Fruit fly (Drosophila melanogaster) whole organism, prepupa: ENCODE measurements around the gene CG13965.
A peak's percentile ranks its signal among the peaks of the same experiment; 100 is the strongest.

Experiments used
- Blimp-1 ChIP-seq: fragments of 200-800 bp; sonication (Bioruptor generic); optimal IDR thresholded peaks from 3 replicates; lab custom pipeline; 2017; ENCODE audit warnings: missing biosample characterization, missing genetic modification characterization, mild to moderate bottlenecking, moderate library complexity, missing genetic modification reagents
- CG11902 ChIP-seq: fragments of 200-800 bp; sonication (Bioruptor generic); optimal IDR thresholded peaks from 3 replicates; lab custom pipeline; 2016; ENCODE audit warnings: missing biosample characterization, missing genetic modification characterization
- CG6792 ChIP-seq: fragments of 200-800 bp; sonication (Bioruptor generic); optimal IDR thresholded peaks from 3 replicates; lab custom pipeline; 2016; ENCODE audit warnings: missing biosample characterization, missing genetic modification characterization
- CG6808 ChIP-seq: fragments of 200-800 bp; sonication (Bioruptor generic); optimal IDR thresholded peaks from 3 replicates; lab custom pipeline; 2017; ENCODE audit warnings: missing biosample characterization, missing genetic modification characterization, mild to moderate bottlenecking, moderate library complexity, missing genetic modification reagents
- CG9139 ChIP-seq: fragments of 200-800 bp; sonication (Bioruptor generic); optimal IDR thresholded peaks from 3 replicates; lab custom pipeline; 2017; ENCODE audit warnings: missing biosample characterization, mild to moderate bottlenecking, missing genetic modification characterization
- Gug ChIP-seq: fragments of 200-800 bp; sonication (Bioruptor generic); IDR thresholded peaks from 2 replicates; pipeline ENCODE4 v1.3.6; 2022; ENCODE audit warnings: missing biosample characterization, missing genetic modification characterization
- Smox ChIP-seq: fragments of 200-800 bp; sonication (Bioruptor generic); optimal IDR thresholded peaks from 3 replicates; lab custom pipeline; 2016; ENCODE audit warnings: missing biosample characterization, missing genetic modification characterization
- svp ChIP-seq: fragments of 200-800 bp; sonication (Bioruptor generic); peaks from one replicate; lab custom pipeline; 2016; ENCODE audit warnings: missing biosample characterization, missing genetic modification characterization
- vri ChIP-seq: fragments of 200-800 bp; sonication (Bioruptor generic); optimal IDR thresholded peaks from 3 replicates; lab custom pipeline; 2016; ENCODE audit warnings: missing biosample characterization, mild to moderate bottlenecking, missing genetic modification characterization

Gene CG13965

dm6 chr2L:19913416-19913815 lies 48.7 kb downstream of the CG13965 start, which contains the start of gene TotE:
TotE (minus strand) TSS chr2L:19913516.
- no peak for TF ChIP-seq CG6808 (GFP tag; lab: Kevin White, UChicago)
- TF ChIP-seq CG9139 (GFP tag; lab: Kevin White, UChicago), result no peak
- TF ChIP-seq Gug, result no peak
- no peak for TF ChIP-seq CG6792 (GFP tag; lab: Kevin White, UChicago)
- no peak for TF ChIP-seq Blimp-1 (GFP tag; lab: Kevin White, UChicago)
- no peak for TF ChIP-seq CG11902 (GFP tag; lab: Kevin White, UChicago)
- no peak for TF ChIP-seq vri
- TF ChIP-seq, all 60 proteins: peak for 0

- TF ChIP-seq svp (peak; percentile 62), Smox (GFP tag; lab: Kevin White, UChicago) (no peak)
Observed at dm6 chr2L:19912277-19912676, 49.9 kb downstream of the CG13965 start, which contains the start of gene TotF. TotF (minus strand) TSS chr2L:19912377.
